Worm (Caenorhabditis elegans): Measurements from ENCODE around the gene F40F9.3.

The F40F9.3 gene

ce11 chrV:9757884-9758283 lies 42.9 kb downstream of the F40F9.3 start, which contains the start of gene F58E6.11:
F58E6.11 (minus strand) TSS chrV:9757984.
- no peak for TF ChIP-seq mbf-1 (tag; optimal IDR thresholded peaks at IDR 0.05)
- no peak for TF ChIP-seq nhr-129 (tag; optimal IDR thresholded peaks at IDR 0.05)
- TF ChIP-seq unc-39 (tag; optimal IDR thresholded peaks at IDR 0.05), result no peak
- TF ChIP-seq nhr-25 (tag; optimal IDR thresholded peaks at IDR 0.05), result no peak
- no peak for TF ChIP-seq egl-27 (tag; optimal IDR thresholded peaks at IDR 0.05)
- no peak for TF ChIP-seq Y55F3AM.14 (GFP tag; optimal IDR thresholded peaks at IDR 0.05)
- no peak for TF ChIP-seq dmd-4 (tag; optimal IDR thresholded peaks at IDR 0.05)
- no peak for TF ChIP-seq lsy-2 (tag; optimal IDR thresholded peaks at IDR 0.05)
- no peak for TF ChIP-seq ztf-1 (GFP tag; conservative IDR thresholded peaks at IDR 0.05)
- no peak for TF ChIP-seq aly-2 (tag; optimal IDR thresholded peaks at IDR 0.05)

ce11 chrV:9758437-9758836 lies 43.4 kb downstream of the F40F9.3 start:
- no peak for TF ChIP-seq lin-13 (GFP tag; optimal IDR thresholded peaks at IDR 0.05)
- no peak for TF ChIP-seq lsy-2 (tag; optimal IDR thresholded peaks at IDR 0.05)

ce11 chrV:9763759-9764158 lies 48.8 kb downstream of the F40F9.3 start:
- TF ChIP-seq mdl-1 (tag; optimal IDR thresholded peaks at IDR 0.05) (no peak), lsy-2 (tag; optimal IDR thresholded peaks at IDR 0.05) (no peak), crh-2 (tag; optimal IDR thresholded peaks at IDR 0.05) (no peak), alr-1 (tag; optimal IDR thresholded peaks at IDR 0.05) (no peak), Y55F3AM.14 (GFP tag; optimal IDR thresholded peaks at IDR 0.05) (no peak), zag-1 (tag; optimal IDR thresholded peaks at IDR 0.05) (no peak)

ce11 chrV:9764552-9764951 lies 49.5 kb downstream of the F40F9.3 start:
- TF ChIP-seq nhr-77 (tag; optimal IDR thresholded peaks at IDR 0.05) (no peak), dmd-4 (tag; optimal IDR thresholded peaks at IDR 0.05) (no peak), lin-11 (tag; optimal IDR thresholded peaks at IDR 0.05) (no peak), nhr-129 (tag; optimal IDR thresholded peaks at IDR 0.05) (no peak), sem-4 (tag; optimal IDR thresholded peaks at IDR 0.05) (no peak), elt-1 (tag; optimal IDR thresholded peaks at IDR 0.05) (no peak), crh-2 (tag; optimal IDR thresholded peaks at IDR 0.05) (no peak), ztf-4 (tag; optimal IDR thresholded peaks at IDR 0.05) (no peak), lsy-2 (tag; optimal IDR thresholded peaks at IDR 0.05) (no peak)

- TF ChIP-seq lin-11 (tag; optimal IDR thresholded peaks at IDR 0.05) (no peak), C34F6.9 (tag; optimal IDR thresholded peaks at IDR 0.05) (peak; percentile 39), sma-9 (GFP tag; optimal IDR thresholded peaks at IDR 0.05) (peak; percentile 59), sma-9 (tag; optimal IDR thresholded peaks at IDR 0.05) (no peak), sem-4 (tag; optimal IDR thresholded peaks at IDR 0.05) (peak; percentile 12), lsy-2 (tag; optimal IDR thresholded peaks at IDR 0.05) (peak; percentile 20 to 81), F13H6.1 (tag; optimal IDR thresholded peaks at IDR 0.05) (no peak), nhr-21 (tag; optimal IDR thresholded peaks at IDR 0.05) (no peak), peb-1 (tag; optimal IDR thresholded peaks at IDR 0.05) (no peak), zag-1 (tag; optimal IDR thresholded peaks at IDR 0.05) (peak; percentile 0), nhr-6 (tag; optimal IDR thresholded peaks at IDR 0.05) (peak; percentile 2)
These were observed 50.6 kb downstream of the F40F9.3 start for ce11 chrV:9765622-9766021.
